Fruit fly (Drosophila melanogaster): Measurements from ENCODE around the gene Gba1a.

The Gba1a gene

DNA sequence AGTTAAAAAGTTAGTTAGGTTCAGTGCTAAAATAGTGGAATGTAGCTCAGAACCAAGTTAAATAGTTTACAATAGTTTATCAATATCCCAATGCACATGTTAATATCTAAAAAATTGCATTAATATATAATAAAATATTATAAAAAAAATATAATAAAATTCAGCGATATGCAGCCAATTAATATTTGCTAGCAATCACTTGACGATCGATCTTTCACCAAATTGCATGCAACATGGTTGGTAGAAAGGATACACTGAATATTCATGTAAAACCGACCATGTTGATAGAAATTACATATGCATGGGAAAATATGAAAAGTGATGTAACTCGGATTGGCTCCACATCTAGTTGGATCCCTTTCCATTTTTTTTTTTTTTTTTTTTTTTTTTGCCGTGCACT is 24.8 kb upstream of the Gba1a start (continued):
- TF ChIP-seq Blimp-1 (GFP tag; optimal IDR thresholded peaks at IDR 0.05): no peak
- TF ChIP-seq Met (GFP tag; optimal IDR thresholded peaks at IDR 0.05): no peak
- TF ChIP-seq CG34406 (GFP tag; optimal IDR thresholded peaks at IDR 0.05): peak; percentile 34
- no peak for TF ChIP-seq Sox15 (GFP tag; optimal IDR thresholded peaks at IDR 0.05)
- no peak for TF ChIP-seq CG10669 (GFP tag; optimal IDR thresholded peaks at IDR 0.05)
- peak; percentile 7 for TF ChIP-seq Eip75B (GFP tag; optimal IDR thresholded peaks at IDR 0.05)
- no peak for TF ChIP-seq CG11294 (GFP tag; IDR thresholded peaks at IDR 0.05)
- peak; percentile 33 for TF ChIP-seq achi (GFP tag; optimal IDR thresholded peaks at IDR 0.05)
- TF ChIP-seq esn (GFP tag; optimal IDR thresholded peaks at IDR 0.05): no peak
- no peak for TF ChIP-seq CG6163 (GFP tag; IDR thresholded peaks at IDR 0.05)
- TF ChIP-seq lz (GFP tag; optimal IDR thresholded peaks at IDR 0.05): no peak
- TF ChIP-seq topi (GFP tag; optimal IDR thresholded peaks at IDR 0.05): no peak
- no peak for TF ChIP-seq CG8319 (GFP tag; optimal IDR thresholded peaks at IDR 0.05)
- no peak for TF ChIP-seq Sox14 (GFP tag; optimal IDR thresholded peaks at IDR 0.05)
- no peak; the same call in 1 of the 2 replicates for TF ChIP-seq CG15336 (GFP tag; IDR thresholded peaks at IDR 0.05)
- peak; percentile 18 for TF ChIP-seq dac (GFP tag; optimal IDR thresholded peaks at IDR 0.05)
- no peak for TF ChIP-seq ss (GFP tag; optimal IDR thresholded peaks at IDR 0.05)
- TF ChIP-seq CG10631 (GFP tag; optimal IDR thresholded peaks at IDR 0.05): peak; percentile 36
- TF ChIP-seq CG6808 (GFP tag; optimal IDR thresholded peaks at IDR 0.05): no peak
- TF ChIP-seq cyc (GFP tag; optimal IDR thresholded peaks at IDR 0.05): peak; percentile 8
- peak; percentile 24 for TF ChIP-seq CG6276 (GFP tag; optimal IDR thresholded peaks at IDR 0.05)
- no peak for TF ChIP-seq CG8119 (GFP tag; IDR thresholded peaks at IDR 0.05)
- TF ChIP-seq pdm3 (GFP tag; optimal IDR thresholded peaks at IDR 0.05): no peak
- TF ChIP-seq CG6854 (GFP tag; optimal IDR thresholded peaks at IDR 0.05): no peak
- TF ChIP-seq CG11762 (GFP tag; optimal IDR thresholded peaks at IDR 0.05; ENCODE audit: insufficient read depth): peak; percentile 10
- TF ChIP-seq spab (GFP tag; optimal IDR thresholded peaks at IDR 0.05): no peak

DNA sequence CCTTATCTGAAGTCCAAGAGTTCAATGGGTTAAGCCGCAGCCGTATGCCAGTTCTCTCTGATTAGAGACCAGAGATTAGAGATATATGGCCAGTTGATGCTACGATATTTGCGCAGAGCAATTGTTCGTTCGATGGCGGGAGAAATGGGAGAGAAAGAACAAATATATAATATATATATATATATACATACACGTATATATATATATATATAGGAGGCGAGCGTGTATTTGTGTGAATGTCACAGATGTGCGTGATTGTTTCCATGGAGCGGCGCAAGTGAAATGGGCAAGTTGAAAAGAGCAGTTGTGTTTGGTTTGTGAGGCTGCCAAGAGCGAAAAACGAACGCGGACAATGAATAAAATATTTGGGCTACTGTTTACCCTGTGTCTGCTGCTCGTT is 23.4 kb upstream of the Gba1a start, which contains the start of gene GILT3:
TSS of gene GILT3 (plus strand) at position 301 of the 400 bp plus-strand sequence.
- TF ChIP-seq CG11294 (GFP tag; IDR thresholded peaks at IDR 0.05) (no peak), CG15336 (GFP tag; IDR thresholded peaks at IDR 0.05) (0 out of 2 replicates have a peak, but pooled peaks have one; percentile 9), svp (GFP tag) (peak; percentile 13), fkh (GFP tag; optimal IDR thresholded peaks at IDR 0.05) (peak; percentile 22), Ets96B (tag; optimal IDR thresholded peaks at IDR 0.05) (no peak)

DNA sequence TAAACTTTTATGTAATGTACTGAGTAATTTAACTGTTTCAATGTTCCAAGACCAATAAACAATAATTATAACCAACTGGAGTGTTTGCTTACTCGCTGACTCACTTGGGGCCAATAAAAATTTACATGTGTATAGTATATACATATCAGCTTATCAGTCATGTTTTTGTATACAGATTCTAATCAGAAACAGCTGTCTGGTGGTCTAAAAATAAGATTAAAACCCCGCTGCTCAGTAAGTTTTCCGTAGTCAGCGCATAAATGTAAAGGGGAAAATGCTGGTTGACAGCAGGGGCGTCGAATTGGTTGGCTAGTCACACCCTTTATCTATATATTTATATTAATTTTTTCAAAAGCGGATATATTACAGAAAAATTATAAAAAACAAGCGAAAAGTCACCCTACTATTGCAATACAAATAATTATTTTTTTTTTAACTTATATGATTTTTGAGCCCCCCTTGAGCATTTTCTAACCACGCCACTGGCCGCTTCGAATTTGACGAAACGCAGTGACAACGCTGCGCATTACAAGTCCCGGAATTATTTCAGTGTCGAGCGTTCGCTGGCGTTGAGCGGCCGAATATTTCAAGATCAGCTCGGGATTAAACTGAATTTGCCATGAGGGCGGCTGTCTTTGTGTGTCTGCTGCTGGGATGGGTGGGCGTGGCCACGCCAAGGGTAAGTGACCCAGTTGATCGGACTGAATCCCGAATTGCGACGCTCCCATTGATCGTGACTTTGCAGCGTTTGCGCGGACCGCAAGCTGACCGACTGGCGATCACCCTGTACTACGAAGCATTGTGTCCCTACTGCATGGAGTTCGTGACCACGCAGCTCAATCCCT is 21.9 kb upstream of the Gba1a start, which contains the start of gene GILT2:
TSS of gene GILT2 (plus strand) at position 547 of the 845 bp plus-strand sequence.
- TF ChIP-seq vri (GFP tag; optimal IDR thresholded peaks at IDR 0.05) (peak; percentile 85), CG10631 (GFP tag; optimal IDR thresholded peaks at IDR 0.05) (peak; percentile 70), Smox (GFP tag; optimal IDR thresholded peaks at IDR 0.05) (peak; percentile 86), pdm3 (GFP tag; optimal IDR thresholded peaks at IDR 0.05) (peak; percentile 73), Hr38 (GFP tag; optimal IDR thresholded peaks at IDR 0.05) (no peak), Sox14 (GFP tag; optimal IDR thresholded peaks at IDR 0.05) (peak; percentile 71), dac (GFP tag; optimal IDR thresholded peaks at IDR 0.05) (peak; percentile 4), CG32006 (GFP tag; optimal IDR thresholded peaks at IDR 0.05) (peak; percentile 74), CG11902 (GFP tag; optimal IDR thresholded peaks at IDR 0.05) (peak; percentile 71), acj6 (GFP tag; optimal IDR thresholded peaks at IDR 0.05) (peak; percentile 71), fkh (GFP tag; optimal IDR thresholded peaks at IDR 0.05) (peak; percentile 71), CG15336 (GFP tag; IDR thresholded peaks at IDR 0.05) (peak; percentile 80), CG4318 (GFP tag; optimal IDR thresholded peaks at IDR 0.05) (no peak), CG8319 (GFP tag; optimal IDR thresholded peaks at IDR 0.05) (peak; percentile 70), Hr4 (GFP tag; optimal IDR thresholded peaks at IDR 0.05) (peak; percentile 66), svp (GFP tag) (peak; percentile 93), CG7368 (GFP tag; optimal IDR thresholded peaks at IDR 0.05) (peak; percentile 71), Hr39 (GFP tag; optimal IDR thresholded peaks at IDR 0.05) (peak; percentile 80), CG10669 (GFP tag; optimal IDR thresholded peaks at IDR 0.05) (no peak), CG3032 (tag; optimal IDR thresholded peaks at IDR 0.05) (peak; percentile 61), CG6792 (GFP tag; optimal IDR thresholded peaks at IDR 0.05) (peak; percentile 83), Eip78C (GFP tag) (peak; percentile 89), spab (GFP tag; optimal IDR thresholded peaks at IDR 0.05) (no peak), CG11294 (GFP tag; IDR thresholded peaks at IDR 0.05) (no peak), OdsH (GFP tag; optimal IDR thresholded peaks at IDR 0.05) (peak; percentile 80), Ets21C (GFP tag; optimal IDR thresholded peaks at IDR 0.05) (peak; percentile 57), CG6163 (GFP tag; IDR thresholded peaks at IDR 0.05) (peak; percentile 88), Blimp-1 (GFP tag; optimal IDR thresholded peaks at IDR 0.05) (peak; percentile 68), Eip93F (GFP tag; optimal IDR thresholded peaks at IDR 0.05) (peak; percentile 82)

All from whole organism, prepupa.